Fruit fly (Drosophila melanogaster): ENCODE measurements around the gene Ibf2.

DNA sequence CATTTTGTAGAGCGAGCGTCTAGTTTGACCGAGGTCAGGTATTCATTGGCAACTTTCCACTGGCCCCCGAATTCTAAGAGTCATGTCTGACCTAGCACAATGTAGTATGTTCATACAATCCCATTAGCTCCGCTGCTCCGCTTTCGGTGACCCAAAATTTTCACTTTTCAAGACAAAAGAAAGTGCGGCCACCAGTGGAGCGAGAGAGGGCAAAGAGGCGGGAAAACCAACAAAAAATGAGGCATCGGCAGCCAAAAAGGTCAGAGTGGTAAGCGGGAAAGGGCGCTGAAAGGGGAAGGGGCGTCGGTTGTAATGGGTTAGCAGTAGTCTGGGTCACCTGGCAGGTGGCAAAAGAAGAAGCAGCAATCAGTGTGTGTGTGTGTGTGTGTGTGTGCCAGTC is 42.8 kb downstream of the Ibf2 start:
- TF ChIP-seq CG8159 (tag; optimal IDR thresholded peaks at IDR 0.05) (no peak), CG8301 (tag; optimal IDR thresholded peaks at IDR 0.05) (no peak), D1 (tag; optimal IDR thresholded peaks at IDR 0.05) (no peak)

Data from whole organism, pupa.